Worm (Caenorhabditis elegans): ENCODE measurements around the gene ldb-1.

ldb-1 gene

DNA sequence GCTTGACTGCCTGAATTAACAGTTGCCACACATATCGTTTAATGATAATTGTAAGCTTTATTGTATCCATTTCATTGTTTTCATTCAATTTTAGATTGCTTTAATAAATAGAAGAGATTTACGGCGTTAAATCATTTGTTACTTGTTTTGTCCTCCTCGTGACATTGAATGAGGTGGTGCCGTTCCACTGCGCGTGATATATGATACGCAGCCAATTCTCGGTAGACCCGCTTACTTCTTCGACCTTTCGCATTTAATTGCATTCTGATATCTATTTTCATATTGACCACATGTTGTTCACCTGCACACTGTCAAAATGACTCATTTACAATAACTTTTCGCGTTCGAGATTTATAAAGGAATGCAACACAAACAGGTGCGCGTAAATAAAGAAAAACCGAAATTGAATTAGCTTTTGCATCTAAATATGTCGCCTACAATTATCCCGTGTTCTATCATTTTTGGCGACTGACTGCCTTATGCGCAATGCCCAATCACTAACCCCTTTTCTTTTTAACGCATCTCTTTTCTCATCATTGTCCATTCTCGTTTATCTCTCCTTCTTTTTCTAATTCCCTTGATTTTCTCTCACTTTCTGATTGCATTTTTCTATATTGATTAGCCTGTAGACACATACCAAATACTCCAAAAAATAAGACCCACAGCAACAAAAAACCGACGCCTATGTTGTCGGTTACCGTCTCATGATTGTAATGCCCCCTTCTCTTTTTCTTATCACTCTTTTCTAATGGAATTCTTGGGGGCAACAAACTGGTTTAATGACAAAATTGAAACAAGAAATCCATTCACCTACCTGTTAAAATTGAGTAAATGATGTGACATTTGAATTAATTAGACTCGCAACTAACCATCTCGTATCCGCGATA lies 14.1 kb upstream of the ldb-1 start:
- TF ChIP-seq flt-1 (GFP tag; IDR thresholded peaks at IDR 0.05) (no peak), ceh-36 (tag; optimal IDR thresholded peaks at IDR 0.05) (no peak)

DNA sequence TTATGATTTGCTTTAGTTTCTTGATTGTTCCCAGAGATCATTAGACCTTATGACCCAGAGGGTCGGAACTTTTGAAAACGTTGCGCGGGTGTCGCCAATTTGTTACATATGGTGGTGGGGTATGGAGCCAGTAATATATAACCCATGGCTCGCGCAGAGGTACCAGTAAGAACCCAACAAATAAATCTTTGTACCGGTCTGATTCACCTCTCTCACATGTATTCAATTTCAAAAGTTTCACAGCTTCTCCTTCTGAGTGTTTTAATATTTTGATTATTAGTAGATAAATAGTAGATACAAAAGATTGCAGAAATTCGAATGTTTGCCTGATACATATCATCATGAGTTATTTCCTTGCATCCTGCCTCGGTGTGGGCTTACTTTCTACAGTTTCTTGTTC lies 12.6 kb upstream of the ldb-1 start, which contains the start of gene egl-15:
egl-15 (plus strand) TSS at position 301 of the 400 bp plus-strand sequence.
- TF ChIP-seq hnd-1 (tag; optimal IDR thresholded peaks at IDR 0.05) (no peak), tbx-37 (GFP tag; conservative IDR thresholded peaks at IDR 0.05) (no peak), pes-1 (GFP tag; IDR thresholded peaks at IDR 0.05) (no peak), flt-1 (GFP tag; IDR thresholded peaks at IDR 0.05) (no peak), scrt-1 (GFP tag; IDR thresholded peaks at IDR 0.05) (no peak), hmg-4 (GFP tag; optimal IDR thresholded peaks at IDR 0.05) (no peak)

DNA sequence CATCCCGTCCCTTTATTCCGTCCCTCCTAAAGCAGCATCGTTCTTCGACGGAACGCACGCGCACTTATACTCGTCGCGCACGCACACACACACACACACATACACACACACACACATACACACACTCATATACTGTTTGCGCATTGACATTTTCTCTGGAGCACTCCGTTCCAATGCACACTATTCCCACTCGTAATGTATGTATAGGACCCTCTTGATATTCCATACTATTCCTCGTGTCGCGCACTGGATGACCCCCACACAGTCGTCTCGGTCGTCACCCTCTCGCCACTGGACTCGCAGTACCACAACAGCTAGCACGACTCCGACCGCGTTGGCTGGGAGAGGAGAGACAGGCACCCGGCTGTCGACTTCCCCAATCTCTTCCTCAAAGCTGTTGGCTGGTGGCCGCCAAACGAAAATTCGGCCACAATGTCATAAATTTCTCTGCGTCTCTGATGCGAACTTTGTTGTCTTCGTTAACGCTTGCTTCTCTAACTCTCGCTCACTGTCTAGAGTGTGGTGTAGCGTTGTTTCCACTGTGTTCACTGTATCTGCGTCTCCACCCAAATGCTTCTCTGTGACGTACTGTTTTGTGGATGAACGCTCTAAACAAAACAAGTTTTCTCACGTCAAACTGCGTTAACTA lies 2.5 kb downstream of the ldb-1 start:
- TF ChIP-seq F13C5.2 (tag; optimal IDR thresholded peaks at IDR 0.05) (peak; percentile 40), ceh-36 (tag; optimal IDR thresholded peaks at IDR 0.05) (peak; percentile 20), pes-1 (GFP tag; IDR thresholded peaks at IDR 0.05) (0 out of 2 replicates have a peak, but pooled peaks have one; percentile 19), sea-1 (GFP tag; conservative IDR thresholded peaks at IDR 0.05) (no peak), tra-4 (tag; optimal IDR thresholded peaks at IDR 0.05) (peak; percentile 4), hmg-4 (GFP tag; optimal IDR thresholded peaks at IDR 0.05) (peak; percentile 98), tbx-37 (GFP tag; conservative IDR thresholded peaks at IDR 0.05) (no peak), ama-1 (optimal IDR thresholded peaks at IDR 0.05) (no peak), scrt-1 (GFP tag; IDR thresholded peaks at IDR 0.05) (no peak), ets-7 (tag; optimal IDR thresholded peaks at IDR 0.05) (peak; percentile 74), hnd-1 (tag; optimal IDR thresholded peaks at IDR 0.05) (no peak), flt-1 (GFP tag; IDR thresholded peaks at IDR 0.05) (peak; percentile 44; the same call in 1 of the 2 replicates), ceh-13 (GFP tag; optimal IDR thresholded peaks at IDR 0.05) (no peak), hmbx-1 (tag; optimal IDR thresholded peaks at IDR 0.05) (no peak), B0310.2 (tag; optimal IDR thresholded peaks at IDR 0.05) (no peak), aly-1 (tag; optimal IDR thresholded peaks at IDR 0.05) (no peak), tbx-11 (GFP tag; IDR thresholded peaks at IDR 0.05) (no peak)

DNA sequence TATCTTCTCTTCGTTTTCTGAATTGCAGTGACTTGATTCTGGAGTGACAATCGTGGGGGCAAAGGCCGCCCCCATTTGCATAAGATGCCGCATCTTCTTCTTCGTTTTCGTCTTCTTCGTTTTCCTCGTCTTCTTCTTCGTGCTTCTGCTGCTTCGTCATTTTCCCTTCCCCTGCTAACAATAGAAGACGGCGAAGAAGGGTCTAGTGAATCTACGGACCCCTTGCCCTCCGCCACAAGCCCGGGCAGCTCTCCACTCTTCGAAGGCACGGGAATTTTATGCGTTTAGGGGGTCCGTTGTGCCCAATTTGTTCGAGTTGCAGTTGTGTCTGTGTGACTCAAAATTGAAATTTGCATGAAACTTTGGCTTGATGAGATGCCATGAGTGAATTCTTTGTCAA lies 3.2 kb downstream of the ldb-1 start:
- no peak for TF ChIP-seq ceh-13 (GFP tag; optimal IDR thresholded peaks at IDR 0.05)
- TF ChIP-seq tra-4 (tag; optimal IDR thresholded peaks at IDR 0.05): no peak
- TF ChIP-seq pes-1 (GFP tag; IDR thresholded peaks at IDR 0.05): 0 out of 2 replicates have a peak, but pooled peaks have one; percentile 27
- no peak for TF ChIP-seq B0310.2 (tag; optimal IDR thresholded peaks at IDR 0.05)
- no peak for TF ChIP-seq ama-1 (optimal IDR thresholded peaks at IDR 0.05)

DNA sequence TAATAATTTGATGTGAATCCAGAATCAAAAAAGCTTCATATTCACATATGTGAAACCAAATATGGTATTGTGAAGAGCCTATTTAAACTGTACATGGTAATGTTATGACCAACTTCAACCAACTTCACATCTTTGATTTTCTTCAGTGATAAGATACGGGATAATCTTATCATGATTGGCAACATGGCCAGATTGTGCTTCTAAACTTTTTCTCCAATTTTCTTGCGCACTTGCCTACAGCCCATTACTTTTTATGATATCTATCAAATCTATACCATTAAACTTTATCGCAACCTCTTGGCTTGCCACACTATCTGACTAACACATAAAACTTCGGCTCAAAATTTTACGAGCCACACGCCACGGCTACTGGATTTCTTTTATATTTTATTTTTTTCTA lies 3.7 kb downstream of the ldb-1 start:
- TF ChIP-seq tbx-11 (GFP tag; IDR thresholded peaks at IDR 0.05) (no peak), ama-1 (optimal IDR thresholded peaks at IDR 0.05) (no peak), tbx-37 (GFP tag; conservative IDR thresholded peaks at IDR 0.05) (no peak), F13C5.2 (tag; optimal IDR thresholded peaks at IDR 0.05) (no peak), hmg-4 (GFP tag; optimal IDR thresholded peaks at IDR 0.05) (no peak), B0310.2 (tag; optimal IDR thresholded peaks at IDR 0.05) (no peak), ceh-36 (tag; optimal IDR thresholded peaks at IDR 0.05) (no peak), pes-1 (GFP tag; IDR thresholded peaks at IDR 0.05) (no peak)

DNA sequence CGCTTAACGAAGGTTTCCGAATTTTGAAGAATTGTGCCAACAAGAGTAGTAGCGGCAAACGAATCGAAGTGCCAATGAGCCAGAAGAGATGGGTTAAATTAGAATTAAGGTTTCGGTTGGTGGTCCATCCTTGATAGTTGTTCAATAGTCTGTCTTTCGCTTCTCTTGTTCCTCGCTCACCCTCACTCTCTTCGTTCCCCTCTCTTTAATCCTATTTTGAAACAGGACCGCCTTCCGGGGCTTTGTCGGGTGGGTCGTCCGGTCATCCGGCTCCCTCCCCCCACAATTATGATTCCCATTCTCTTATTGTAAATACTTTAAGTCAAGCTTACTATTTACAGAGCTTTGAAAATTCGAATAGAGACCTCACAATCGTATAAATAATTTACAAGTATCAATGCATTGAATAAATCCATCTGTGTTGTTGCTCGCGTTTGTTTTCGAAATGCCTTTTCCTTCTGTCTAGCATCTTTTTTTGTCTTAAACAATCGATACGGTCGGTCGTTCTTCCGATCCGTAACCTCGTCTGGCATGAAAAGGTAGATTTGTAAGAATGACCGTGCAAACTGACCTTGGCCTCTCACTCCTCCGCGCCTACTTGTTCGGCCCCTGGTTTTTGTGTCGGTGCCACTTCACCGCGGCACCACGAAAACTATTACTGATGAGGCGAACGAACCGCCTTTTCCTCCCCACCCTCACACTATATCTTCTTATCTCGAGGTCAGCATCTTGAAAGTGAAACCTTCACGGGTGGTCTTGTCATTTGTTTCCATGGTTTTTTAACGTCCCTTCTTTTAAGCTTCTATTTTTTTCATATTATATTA lies 4.6 kb downstream of the ldb-1 start:
- TF ChIP-seq tra-4 (tag; optimal IDR thresholded peaks at IDR 0.05): no peak
- no peak for TF ChIP-seq tbx-37 (GFP tag; conservative IDR thresholded peaks at IDR 0.05)
- TF ChIP-seq scrt-1 (GFP tag; IDR thresholded peaks at IDR 0.05): no peak
- TF ChIP-seq ama-1 (optimal IDR thresholded peaks at IDR 0.05): no peak
- no peak for TF ChIP-seq ets-7 (tag; optimal IDR thresholded peaks at IDR 0.05)
- no peak for TF ChIP-seq flt-1 (GFP tag; IDR thresholded peaks at IDR 0.05)
- no peak for TF ChIP-seq B0310.2 (tag; optimal IDR thresholded peaks at IDR 0.05)
- TF ChIP-seq hmbx-1 (tag; optimal IDR thresholded peaks at IDR 0.05): no peak
- no peak for TF ChIP-seq F13C5.2 (tag; optimal IDR thresholded peaks at IDR 0.05)

DNA sequence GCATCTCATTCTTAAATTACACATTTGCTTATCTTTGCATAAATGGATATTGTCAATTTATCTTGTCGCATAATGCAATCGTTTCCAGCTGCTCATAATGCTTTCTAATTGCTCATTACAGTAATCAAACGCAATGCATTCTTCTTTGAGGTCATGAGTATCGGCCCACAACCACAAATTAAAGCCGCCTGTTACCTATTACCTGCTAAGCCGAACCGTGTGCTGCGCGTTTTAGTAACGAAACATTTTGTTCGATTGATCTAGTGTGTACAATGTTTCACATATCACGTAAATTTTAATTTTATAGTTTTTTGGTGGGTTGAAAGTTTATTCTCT lies 5.2 kb downstream of the ldb-1 start:
- TF ChIP-seq ama-1 (optimal IDR thresholded peaks at IDR 0.05) (no peak), hmbx-1 (tag; optimal IDR thresholded peaks at IDR 0.05) (no peak), F13C5.2 (tag; optimal IDR thresholded peaks at IDR 0.05) (no peak), flt-1 (GFP tag; IDR thresholded peaks at IDR 0.05) (no peak), ceh-36 (tag; optimal IDR thresholded peaks at IDR 0.05) (no peak), hmg-4 (GFP tag; optimal IDR thresholded peaks at IDR 0.05) (no peak), ceh-13 (GFP tag; optimal IDR thresholded peaks at IDR 0.05) (no peak)

Measured in whole organism, early embryonic.